Worm (Caenorhabditis elegans): ENCODE results near the gene sox-2.

ce11 chrX:7478476-7478875 lies 14.9 kb upstream of the sox-2 start:
- no peak for TF ChIP-seq tlf-1 (GFP tag; optimal IDR thresholded peaks at IDR 0.05)
- no peak for TF ChIP-seq nfya-1 (tag; optimal IDR thresholded peaks at IDR 0.05; ENCODE audit: borderline replicate concordance, insufficient read depth)
